Fruit fly (Drosophila melanogaster): ENCODE data around the gene Csas.

DNA sequence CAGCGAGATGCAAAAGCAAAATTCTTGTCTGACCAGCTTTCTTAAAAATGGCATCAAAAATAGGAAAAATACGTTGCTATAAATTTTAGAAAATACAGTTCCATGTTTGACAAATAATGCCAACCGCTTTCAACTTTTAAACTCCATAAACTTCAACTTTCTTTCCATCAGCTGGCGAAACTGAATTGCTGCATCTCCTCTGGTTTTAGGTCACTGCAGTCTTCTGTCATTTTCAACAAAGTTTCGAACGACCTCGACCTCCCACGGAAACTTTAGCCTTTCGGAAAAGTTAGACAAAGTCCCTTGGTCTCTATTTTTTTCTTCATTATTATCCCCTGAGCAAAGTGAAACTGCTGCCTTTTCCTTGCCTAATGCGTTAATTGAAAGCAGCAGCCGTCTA lies 33.1 kb downstream of the Csas start, which contains the start of gene CG42263:
- no peak for TF ChIP-seq rn (GFP tag; IDR thresholded peaks at IDR 0.05)
- no peak for TF ChIP-seq CG32121 (GFP tag; IDR thresholded peaks at IDR 0.05)
- no peak for TF ChIP-seq EcR (GFP tag; optimal IDR thresholded peaks at IDR 0.05)
- no peak for TF ChIP-seq CG8301 (tag; optimal IDR thresholded peaks at IDR 0.05)
- no peak for TF ChIP-seq CG17806 (tag; optimal IDR thresholded peaks at IDR 0.05)
- TF ChIP-seq CG34367 (tag; optimal IDR thresholded peaks at IDR 0.05) = no peak

Measured in whole organism, pupa.